Worm (Caenorhabditis elegans): Measurements from ENCODE around the gene pmk-2.

The pmk-2 gene

DNA sequence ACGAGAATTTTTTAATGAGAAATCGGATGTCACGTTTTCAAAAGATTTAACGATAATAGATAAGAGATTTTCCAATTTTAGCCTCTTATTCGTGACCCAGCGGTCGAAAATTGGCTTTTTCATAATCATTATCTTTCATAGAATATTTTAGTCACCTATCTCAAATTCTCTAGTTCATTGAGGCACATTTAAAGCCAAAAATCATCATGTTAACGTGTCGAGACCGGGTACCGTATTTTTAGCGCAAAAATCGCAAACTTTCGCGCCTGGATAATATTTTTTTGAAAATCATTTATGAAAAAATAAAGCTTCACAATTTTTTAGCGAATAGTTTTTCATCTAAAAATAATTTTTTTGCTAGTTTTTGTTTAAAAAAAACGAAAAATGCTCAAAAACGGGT lies 22.6 kb downstream of the pmk-2 start, which contains the start of gene B0218.7:
Gene B0218.7 (minus strand): TSS at position 101 of the 400 bp plus-strand sequence.
- TF ChIP-seq mab-5 (tag; optimal IDR thresholded peaks at IDR 0.05) (no peak), nhr-12 (tag; optimal IDR thresholded peaks at IDR 0.05) (no peak), elt-3 (tag; optimal IDR thresholded peaks at IDR 0.05) (no peak), peb-1 (tag; optimal IDR thresholded peaks at IDR 0.05) (no peak), ztf-4 (tag; optimal IDR thresholded peaks at IDR 0.05) (no peak), Y55F3AM.14 (GFP tag; optimal IDR thresholded peaks at IDR 0.05) (no peak), snpc-4 (tag; optimal IDR thresholded peaks at IDR 0.05) (no peak), nhr-129 (tag; optimal IDR thresholded peaks at IDR 0.05) (no peak), ceh-82 (tag; optimal IDR thresholded peaks at IDR 0.05) (no peak), ama-1 (optimal IDR thresholded peaks at IDR 0.05) (no peak), unc-55 (GFP tag; optimal IDR thresholded peaks at IDR 0.05) (no peak), dmd-4 (tag; optimal IDR thresholded peaks at IDR 0.05) (no peak), elt-1 (tag; optimal IDR thresholded peaks at IDR 0.05) (no peak), crh-2 (tag; optimal IDR thresholded peaks at IDR 0.05) (no peak), blmp-1 (tag; optimal IDR thresholded peaks at IDR 0.05; ENCODE audit: insufficient read depth) (no peak)

DNA sequence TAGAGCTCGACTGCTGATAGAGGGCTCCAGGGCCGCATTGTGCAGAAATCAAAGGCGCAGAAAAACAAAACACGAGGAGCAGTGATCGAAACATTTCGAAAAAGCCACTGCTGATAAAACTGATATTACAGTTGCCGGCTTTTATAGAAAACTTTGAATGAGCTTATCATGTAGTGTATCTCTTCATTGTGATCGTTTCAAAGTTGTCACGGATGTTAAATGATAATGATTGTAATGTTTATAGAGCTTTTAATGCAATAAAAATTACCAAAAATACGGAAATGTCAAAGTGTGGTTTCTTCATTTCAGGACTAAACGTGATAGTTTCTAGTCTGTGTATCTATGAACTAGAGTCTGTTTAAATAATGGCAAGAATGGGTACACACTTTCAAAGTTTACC lies 25.4 kb downstream of the pmk-2 start, which contains the start of gene clec-52:
Gene clec-52 (minus strand): TSS at position 101 of the 400 bp plus-strand sequence.
- TF ChIP-seq nhr-129 (tag; optimal IDR thresholded peaks at IDR 0.05) = no peak
- TF ChIP-seq lin-39 (tag; optimal IDR thresholded peaks at IDR 0.05) = no peak

DNA sequence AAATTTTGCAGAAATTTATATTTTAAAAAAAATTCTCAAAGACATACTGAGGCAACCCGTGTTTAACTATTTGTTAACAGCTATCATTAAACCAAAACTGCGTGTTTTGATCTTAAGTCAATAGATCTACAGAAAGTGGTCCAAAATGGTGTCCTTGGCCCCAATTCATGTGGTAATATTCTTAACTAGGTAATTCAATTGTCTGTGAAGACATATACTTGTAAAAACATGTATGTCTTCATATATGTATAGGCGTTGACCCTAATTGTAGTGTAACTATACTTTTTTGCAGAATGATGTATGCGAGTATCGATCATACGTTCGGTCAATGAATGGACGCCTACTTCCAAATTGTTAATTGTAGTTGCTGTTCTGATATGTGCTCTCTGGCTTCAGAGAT lies 26.4 kb downstream of the pmk-2 start, which contains the start of gene C07G1.15:
Gene C07G1.15 (plus strand): TSS at position 301 of the 400 bp plus-strand sequence.
- TF ChIP-seq mbf-1 (tag; optimal IDR thresholded peaks at IDR 0.05) = no peak
- TF ChIP-seq lsy-2 (tag; optimal IDR thresholded peaks at IDR 0.05) = no peak
- TF ChIP-seq nhr-237 (tag; optimal IDR thresholded peaks at IDR 0.05) = no peak
- no peak for TF ChIP-seq aly-2 (tag; optimal IDR thresholded peaks at IDR 0.05)
- no peak for TF ChIP-seq egl-27 (tag; optimal IDR thresholded peaks at IDR 0.05)
- no peak for TF ChIP-seq sem-4 (tag; optimal IDR thresholded peaks at IDR 0.05)
- TF ChIP-seq elt-3 (tag; optimal IDR thresholded peaks at IDR 0.05) = no peak
- no peak for TF ChIP-seq nhr-23 (tag; optimal IDR thresholded peaks at IDR 0.05)
- no peak for TF ChIP-seq mdl-1 (tag; optimal IDR thresholded peaks at IDR 0.05)
- no peak for TF ChIP-seq zag-1 (tag; optimal IDR thresholded peaks at IDR 0.05)
- TF ChIP-seq unc-39 (tag; optimal IDR thresholded peaks at IDR 0.05) = no peak
- no peak for TF ChIP-seq nhr-77 (tag; optimal IDR thresholded peaks at IDR 0.05)
- TF ChIP-seq peb-1 (tag; optimal IDR thresholded peaks at IDR 0.05) = no peak
- TF ChIP-seq snpc-4 (tag; optimal IDR thresholded peaks at IDR 0.05) = no peak

DNA sequence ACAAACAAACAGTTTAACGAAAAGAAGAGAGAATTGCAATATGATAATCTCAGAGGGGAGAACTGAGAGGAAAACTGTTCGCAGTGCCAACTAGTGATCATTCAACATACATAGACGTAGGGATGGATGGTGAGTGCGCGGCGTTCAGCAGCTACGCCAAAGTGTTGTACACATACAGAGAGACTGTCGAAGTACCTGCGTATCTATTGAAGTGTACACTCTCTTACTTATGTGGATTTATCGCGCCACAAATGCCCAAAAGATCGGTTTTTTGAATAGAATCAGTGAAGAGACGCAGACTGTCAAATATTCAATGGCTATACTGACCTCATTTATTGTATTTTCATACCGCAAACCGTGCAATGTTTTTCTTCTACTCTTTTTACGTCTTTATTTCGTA lies 27.0 kb downstream of the pmk-2 start:
- TF ChIP-seq F13H6.1 (tag; optimal IDR thresholded peaks at IDR 0.05) (peak; percentile 51), egl-27 (tag; optimal IDR thresholded peaks at IDR 0.05) (peak; percentile 33), unc-55 (GFP tag; optimal IDR thresholded peaks at IDR 0.05) (no peak), fos-1 (tag; optimal IDR thresholded peaks at IDR 0.05) (peak; percentile 31), blmp-1 (tag; optimal IDR thresholded peaks at IDR 0.05; ENCODE audit: insufficient read depth) (peak; percentile 20), sem-4 (tag; optimal IDR thresholded peaks at IDR 0.05) (peak; percentile 11), ZK546.5 (tag; optimal IDR thresholded peaks at IDR 0.05) (no peak), sma-3 (GFP tag; optimal IDR thresholded peaks at IDR 0.05) (peak; percentile 17), skn-1 (tag; optimal IDR thresholded peaks at IDR 0.05) (no peak), elt-3 (tag; optimal IDR thresholded peaks at IDR 0.05) (no peak), nhr-21 (tag; optimal IDR thresholded peaks at IDR 0.05) (peak; percentile 19), sma-9 (GFP tag; optimal IDR thresholded peaks at IDR 0.05) (peak; percentile 19), sma-9 (tag; optimal IDR thresholded peaks at IDR 0.05) (no peak)

DNA sequence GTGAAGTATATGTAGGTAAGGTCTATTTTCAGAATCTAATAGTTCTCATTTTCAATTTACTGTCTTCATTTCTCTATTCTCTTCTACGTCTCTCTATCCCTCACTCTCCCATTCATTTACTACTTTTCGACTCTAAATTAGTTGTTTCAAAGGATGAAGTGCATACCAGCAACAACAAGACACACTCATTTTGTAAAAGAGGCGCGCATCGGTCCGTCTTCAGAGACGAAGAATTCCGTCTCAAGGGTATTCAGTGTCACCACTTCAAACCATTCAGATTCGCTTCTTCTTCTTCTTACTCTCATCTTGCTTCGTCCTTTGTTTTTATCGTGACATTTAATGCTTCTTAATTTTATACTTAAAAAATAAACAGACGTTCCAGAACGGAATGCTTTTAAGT lies 28.1 kb downstream of the pmk-2 start:
- peak; percentile 43 for TF ChIP-seq nhr-25 (tag; optimal IDR thresholded peaks at IDR 0.05)
- TF ChIP-seq nhr-11 (tag; optimal IDR thresholded peaks at IDR 0.05) = no peak
- TF ChIP-seq ztf-4 (tag; optimal IDR thresholded peaks at IDR 0.05) = no peak
- no peak for TF ChIP-seq ztf-11 (tag; optimal IDR thresholded peaks at IDR 0.05)
- no peak for TF ChIP-seq zag-1 (tag; optimal IDR thresholded peaks at IDR 0.05)
- no peak for TF ChIP-seq fos-1 (tag; optimal IDR thresholded peaks at IDR 0.05)
- no peak for TF ChIP-seq peb-1 (tag; optimal IDR thresholded peaks at IDR 0.05)
- no peak for TF ChIP-seq nhr-237 (tag; optimal IDR thresholded peaks at IDR 0.05)

Data from whole organism, L2 larva.